Worm (Caenorhabditis elegans) whole organism, midembryonic: Measurements from ENCODE around the gene F13H8.1.
A peak's percentile ranks its signal among the peaks of the same experiment; 100 is the strongest.

Source experiments
- T22C8.4 ChIP-seq: fragments of 200-800 bp; sonication (Bioruptor generic); IDR thresholded peaks from 2 replicates; pipeline ENCODE4 v1.3.6; 2022; ENCODE audit warnings: missing genetic modification characterization, missing compliant biosample characterization
- cog-1 ChIP-seq: sonication (generic microtip); optimal IDR thresholded peaks from 2 replicates; lab custom pipeline; 2016; ENCODE audit warnings: missing genetic modification characterization, missing compliant biosample characterization
- flt-1 ChIP-seq: fragments of 200-800 bp; sonication (Bioruptor generic); IDR thresholded peaks from 2 replicates; pipeline ENCODE4 v1.3.6; 2022; ENCODE audit warnings: missing genetic modification characterization, missing compliant biosample characterization
- klf-2 ChIP-seq: fragments of 200-800 bp; sonication (Bioruptor generic); conservative IDR thresholded peaks from 2 replicates; pipeline ENCODE4 v1.3.6; 2022; ENCODE audit warnings: missing genetic modification reagents, missing genetic modification characterization, missing compliant biosample characterization
- med-1 ChIP-seq: sonication (generic microtip); optimal IDR thresholded peaks from 2 replicates; lab custom pipeline; 2017; ENCODE audit warnings: missing genetic modification characterization, mild to moderate bottlenecking, missing compliant biosample characterization, antibody characterized with exemption, missing genetic modification reagents; ENCODE audit not compliant: insufficient read depth
- ref-1 ChIP-seq: fragments of 200-800 bp; sonication (Bioruptor generic); conservative IDR thresholded peaks from 2 replicates; pipeline ENCODE4 v1.3.6; 2022; ENCODE audit warnings: missing genetic modification reagents, missing genetic modification characterization, missing compliant biosample characterization
- tab-1 ChIP-seq: fragments of 200-800 bp; sonication (Bioruptor generic); IDR thresholded peaks from 2 replicates; pipeline ENCODE4 v1.3.6; 2022; ENCODE audit warnings: missing genetic modification characterization, missing compliant biosample characterization
- ztf-23 ChIP-seq: fragments of 200-800 bp; sonication (Bioruptor generic); IDR thresholded peaks from 2 replicates; pipeline ENCODE4 v1.3.6; 2022; ENCODE audit warnings: missing genetic modification reagents, missing genetic modification characterization, missing compliant biosample characterization
- ztf-29 ChIP-seq: fragments of 200-800 bp; sonication (Bioruptor generic); IDR thresholded peaks from 2 replicates; pipeline ENCODE4 v1.3.6; 2022; ENCODE audit warnings: missing genetic modification reagents, missing genetic modification characterization, missing compliant biosample characterization

F13H8.1 gene

DNA sequence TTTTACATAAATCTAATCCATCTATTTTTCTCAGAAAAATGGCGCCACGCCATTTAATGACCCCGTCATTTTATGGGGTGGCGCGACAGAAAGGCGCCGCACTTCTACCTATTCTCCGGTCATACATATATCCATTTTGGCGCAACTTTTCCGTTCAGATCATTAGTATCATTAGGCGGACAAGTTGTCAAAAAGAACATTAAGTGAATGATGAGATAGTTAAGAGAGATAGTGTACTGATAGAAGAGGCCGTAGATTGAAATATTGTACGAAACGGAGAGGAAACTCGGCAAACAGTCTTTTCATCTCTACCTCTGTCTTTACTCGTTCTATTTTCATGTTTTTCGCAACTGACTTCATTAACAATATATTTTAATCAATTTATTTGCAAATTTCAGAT is 40.9 kb downstream of the F13H8.1 start, which contains the start of gene sma-6:
sma-6 (plus strand) TSS at position 399 of the 400 bp plus-strand sequence.
- TF ChIP-seq T22C8.4 (GFP tag; lab: Robert Waterston, UW): no peak

DNA sequence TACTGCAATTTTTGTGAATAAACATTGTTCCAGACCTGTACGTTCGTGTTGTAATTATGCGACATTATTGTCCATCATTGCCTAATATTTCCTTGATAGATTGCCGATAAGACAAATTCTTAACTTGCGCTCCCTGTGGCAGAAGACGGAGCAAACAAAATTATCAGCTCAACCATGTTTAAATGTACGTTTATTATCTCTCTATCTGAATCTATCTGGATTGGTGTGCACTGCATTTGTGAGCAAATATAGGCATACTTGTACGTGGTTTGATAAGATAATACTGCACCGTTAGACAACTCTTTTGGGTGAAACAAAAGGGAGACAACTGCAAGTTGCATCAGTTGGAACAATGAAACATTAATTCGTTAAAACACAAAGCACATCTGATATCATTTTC is 44.1 kb downstream of the F13H8.1 start:
- TF ChIP-seq tab-1 (GFP tag; lab: Robert Waterston, UW) (no peak), flt-1 (GFP tag; lab: Robert Waterston, UW) (no peak), cog-1 (tag; lab: Kevin White, UChicago) (no peak), ztf-29 (GFP tag; lab: Robert Waterston, UW) (no peak)

- TF ChIP-seq ref-1 (GFP tag; lab: Robert Waterston, UW) (no peak), T22C8.4 (GFP tag; lab: Robert Waterston, UW) (no peak), ztf-29 (GFP tag; lab: Robert Waterston, UW) (no peak), tab-1 (GFP tag; lab: Robert Waterston, UW) (no peak), ztf-23 (GFP tag; lab: Robert Waterston, UW) (no peak), cog-1 (tag; lab: Kevin White, UChicago) (no peak), med-1 (GFP tag; lab: Kevin White, UChicago) (no peak), klf-2 (GFP tag; lab: Robert Waterston, UW) (no peak), flt-1 (GFP tag; lab: Robert Waterston, UW) (no peak)
These were observed 45.5 kb downstream of the F13H8.1 start for ce11 chrII:6328672-6329071.

ce11 chrII:6331222-6331830 is 48.1 kb downstream of the F13H8.1 start, which contains the start of gene set-4:
set-4 (minus strand) TSS chrII:6331341.
- no peak for TF ChIP-seq med-1 (GFP tag; lab: Kevin White, UChicago)
- TF ChIP-seq T22C8.4 (GFP tag; lab: Robert Waterston, UW): no peak
- no peak for TF ChIP-seq ztf-29 (GFP tag; lab: Robert Waterston, UW)
- no peak for TF ChIP-seq klf-2 (GFP tag; lab: Robert Waterston, UW)
- peak; percentile 77 for TF ChIP-seq cog-1 (tag; lab: Kevin White, UChicago)
- TF ChIP-seq flt-1 (GFP tag; lab: Robert Waterston, UW): peak; percentile 52; the same call in 1 of the 2 replicates
- TF ChIP-seq ref-1 (GFP tag; lab: Robert Waterston, UW): no peak
- TF ChIP-seq ztf-23 (GFP tag; lab: Robert Waterston, UW): peak; percentile 67; the same call in 1 of the 2 replicates
- no peak for TF ChIP-seq tab-1 (GFP tag; lab: Robert Waterston, UW)

ce11 chrII:6333887-6334286 is 50.7 kb downstream of the F13H8.1 start, which contains the start of gene ttc-39B:
ttc-39B (minus strand) TSS chrII:6333987.
- TF ChIP-seq klf-2 (GFP tag; lab: Robert Waterston, UW) (no peak), med-1 (GFP tag; lab: Kevin White, UChicago) (no peak), ref-1 (GFP tag; lab: Robert Waterston, UW) (no peak), ztf-29 (GFP tag; lab: Robert Waterston, UW) (no peak), cog-1 (tag; lab: Kevin White, UChicago) (no peak), ztf-23 (GFP tag; lab: Robert Waterston, UW) (no peak), flt-1 (GFP tag; lab: Robert Waterston, UW) (no peak), T22C8.4 (GFP tag; lab: Robert Waterston, UW) (no peak), tab-1 (GFP tag; lab: Robert Waterston, UW) (no peak)
